Worm (Caenorhabditis elegans): Measurements from ENCODE around the gene B0034.7.

- no peak for TF ChIP-seq nhr-11 (tag; optimal IDR thresholded peaks at IDR 0.05)
- TF ChIP-seq zag-1 (tag; optimal IDR thresholded peaks at IDR 0.05) = no peak
- no peak for TF ChIP-seq nhr-237 (tag; optimal IDR thresholded peaks at IDR 0.05)
- TF ChIP-seq nhr-85 (tag) = no peak
- TF ChIP-seq tbx-2 (tag; optimal IDR thresholded peaks at IDR 0.05) = no peak
- no peak for TF ChIP-seq fkh-10 (GFP tag; optimal IDR thresholded peaks at IDR 0.05)
- no peak for TF ChIP-seq ceh-88 (GFP tag; IDR thresholded peaks at IDR 0.05)
- no peak for TF ChIP-seq nhr-28 (tag; optimal IDR thresholded peaks at IDR 0.05)
- no peak for TF ChIP-seq lin-35 (GFP tag; optimal IDR thresholded peaks at IDR 0.05)
- no peak for TF ChIP-seq nhr-76 (tag; optimal IDR thresholded peaks at IDR 0.05)
- no peak for TF ChIP-seq ztf-11 (tag; optimal IDR thresholded peaks at IDR 0.05)
- no peak for TF ChIP-seq unc-62 (GFP tag; optimal IDR thresholded peaks at IDR 0.05)
- TF ChIP-seq ceh-82 (tag; optimal IDR thresholded peaks at IDR 0.05) = no peak
- TF ChIP-seq rnt-1 (tag; optimal IDR thresholded peaks at IDR 0.05) = no peak
These were observed 39.6 kb downstream of the B0034.7 start for ce11 chrII:6001004-6001403.
